Worm (Caenorhabditis elegans) whole organism, mixed stage, embryonic: ENCODE measurements around the gene his-24.

Source experiments
- ceh-83 ChIP-seq: fragments of 200-800 bp; sonication (Bioruptor generic); optimal IDR thresholded peaks from 2 replicates; lab custom pipeline; 2018; ENCODE audit warnings: mild to moderate bottlenecking, missing genetic modification characterization, missing compliant biosample characterization
- flh-1 ChIP-seq: fragments of 200-800 bp; sonication (Bioruptor generic); optimal IDR thresholded peaks from 2 replicates; lab custom pipeline; 2018; ENCODE audit warnings: mild to moderate bottlenecking, missing genetic modification characterization, moderate library complexity, missing compliant biosample characterization
- nhr-76 ChIP-seq: sonication (generic microtip); optimal IDR thresholded peaks from 2 replicates; lab custom pipeline; 2017; ENCODE audit warnings: missing biosample characterization, missing genetic modification characterization

- TF ChIP-seq flh-1: no peak
- TF ChIP-seq ceh-83 (GFP tag; lab: Kevin White, UChicago): no peak
- no peak for TF ChIP-seq nhr-76
These were observed 25.1 kb downstream of the his-24 start, which contains the start of gene gcsh-1 for ce11 chrX:14515028-14515427.
